Fruit fly (Drosophila melanogaster) whole organism: ENCODE data around the gene CG43049.

Source experiments
- CG8478 ChIP-seq: fragments of >200 bp; optimal IDR thresholded peaks from 2 replicates; lab custom pipeline; 2018; ENCODE audit warnings: inconsistent platforms
- Dll ChIP-seq: fragments of >200 bp; optimal IDR thresholded peaks from 2 replicates; lab custom pipeline; 2017
- EcR ChIP-seq, 2 experiments: fragments of >200 bp; optimal IDR thresholded peaks; 2 replicates each; lab custom pipeline; 2017; ENCODE audit warnings: missing biosample characterization in 2 of 2, missing genetic modification characterization in 2 of 2, missing genetic modification reagents in 2 of 2
- pan ChIP-seq: fragments of >200 bp; optimal IDR thresholded peaks from 2 replicates; lab custom pipeline; 2017
- psq ChIP-seq: fragments of >200 bp; optimal IDR thresholded peaks from 2 replicates; lab custom pipeline; 2017
- usp ChIP-seq: fragments of >200 bp; optimal IDR thresholded peaks from 2 replicates; lab custom pipeline; 2017; ENCODE audit warnings: missing biosample characterization, missing genetic modification characterization, mixed read lengths

DNA sequence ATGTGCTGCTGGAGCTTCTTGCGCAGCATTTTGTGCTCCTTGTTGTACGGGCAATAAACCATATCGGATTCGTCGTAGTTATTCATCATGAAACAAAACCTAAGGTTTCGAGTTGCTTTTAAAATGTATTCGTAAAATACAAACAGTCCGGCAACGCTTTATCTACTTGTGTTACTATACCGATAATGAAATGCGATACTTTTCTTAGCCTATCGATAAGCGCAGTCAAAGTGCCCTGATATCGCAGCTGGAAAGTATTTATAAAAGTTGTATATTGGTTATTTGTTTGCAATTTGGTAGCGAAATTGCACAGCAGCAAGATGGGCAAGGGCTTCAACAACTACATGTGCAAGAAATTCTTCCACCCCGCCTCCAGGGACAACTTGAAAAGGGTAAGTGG, 23.5 kb upstream of the CG43049 start, which contains the start of the genes arx and CG6843:
- TF ChIP-seq usp (GFP tag; lab: Kevin White, UChicago) (no peak), pan (lab: Kevin White, UChicago) (no peak), EcR (GFP tag; optimal IDR thresholded peaks at IDR 0.05; lab: Kevin White, UChicago) (no peak), Dll (lab: Kevin White, UChicago) (no peak), psq (lab: Kevin White, UChicago) (no peak), CG8478 (lab: Kevin White, UChicago) (no peak)
